Worm (Caenorhabditis elegans): ENCODE measurements around the gene Y42H9AR.2.
A peak's percentile ranks its signal among the peaks of the same experiment; 100 is the strongest.
"Not testable (repeated sequence)": the region's sequence is repeated elsewhere in the genome, so short reads cannot be mapped to it uniquely, and the experiment has no call there.

Y42H9AR.2 gene

DNA sequence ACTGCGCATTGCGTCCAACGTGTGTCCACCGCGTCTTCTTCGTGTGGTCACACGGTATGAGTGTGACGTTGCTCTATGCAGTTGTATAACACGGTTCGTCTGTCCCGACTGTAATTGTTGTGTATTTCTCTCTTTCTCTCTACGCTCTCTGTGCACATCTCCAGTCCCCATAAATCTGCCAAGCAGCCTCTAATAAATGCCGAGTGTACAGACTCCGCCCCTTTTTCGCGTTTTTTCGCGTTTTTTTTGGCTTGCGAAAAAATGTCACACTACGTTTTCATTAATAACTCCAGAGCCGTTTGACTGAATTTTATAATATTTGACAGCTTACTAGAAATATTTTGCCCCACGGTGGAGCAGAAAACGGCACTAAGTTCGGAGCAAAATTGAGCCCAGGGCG lies 22.6 kb downstream of the Y42H9AR.2 start, which contains the start of gene erp-44.3:
erp-44.3 (plus strand) TSS at position 301 of the 400 bp plus-strand sequence.
- not testable (repeated sequence) for TF ChIP-seq mdl-1, peb-1, nhr-10 (tag; optimal IDR thresholded peaks at IDR 0.05)

DNA sequence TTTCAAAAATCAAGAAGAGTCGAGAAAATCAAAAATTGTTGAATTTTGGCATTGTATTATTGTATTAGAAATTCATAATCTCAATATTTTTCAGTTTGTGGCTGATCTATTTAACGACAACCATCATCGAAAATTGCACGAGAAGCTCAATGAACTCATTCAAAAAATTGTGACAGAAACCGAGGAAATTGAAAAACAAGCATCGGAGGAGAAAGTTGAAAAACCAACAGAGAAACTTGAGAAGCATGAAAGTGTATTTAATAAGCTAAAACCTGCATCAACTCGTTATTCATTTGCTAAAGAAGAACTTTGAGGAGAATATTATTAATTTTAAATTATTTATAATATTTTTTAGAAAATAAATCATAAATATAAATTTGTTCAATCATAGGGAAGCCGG lies 27.2 kb downstream of the Y42H9AR.2 start, which contains the start of gene ceph-41:
ceph-41 (plus strand) TSS at position 301 of the 400 bp plus-strand sequence.
- no peak for TF ChIP-seq unc-55 (GFP tag; optimal IDR thresholded peaks at IDR 0.05)

DNA sequence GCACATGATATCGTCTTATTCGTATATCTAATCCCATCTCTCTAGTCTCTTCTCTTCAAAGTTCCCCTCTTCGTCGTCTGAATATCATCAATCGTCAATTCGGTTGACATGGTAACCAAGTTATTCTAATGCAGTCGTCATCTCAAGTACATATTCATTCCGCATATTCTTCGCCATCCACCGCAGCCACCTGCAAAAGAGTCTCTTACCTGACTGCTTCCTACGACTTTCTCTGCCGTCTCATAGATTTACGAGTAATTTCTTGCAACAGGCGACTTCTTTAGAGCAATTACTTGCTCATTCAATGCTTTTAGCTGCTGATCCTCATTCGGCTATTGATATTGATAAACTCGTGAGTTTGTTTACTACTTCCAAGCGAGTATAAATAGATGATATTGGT lies 27.7 kb downstream of the Y42H9AR.2 start:
- TF ChIP-seq egl-27 (tag; optimal IDR thresholded peaks at IDR 0.05): no peak
- no peak for TF ChIP-seq sma-9 (GFP tag; optimal IDR thresholded peaks at IDR 0.05)
- TF ChIP-seq sma-9 (tag; optimal IDR thresholded peaks at IDR 0.05): no peak
- TF ChIP-seq unc-55 (GFP tag; optimal IDR thresholded peaks at IDR 0.05): no peak

DNA sequence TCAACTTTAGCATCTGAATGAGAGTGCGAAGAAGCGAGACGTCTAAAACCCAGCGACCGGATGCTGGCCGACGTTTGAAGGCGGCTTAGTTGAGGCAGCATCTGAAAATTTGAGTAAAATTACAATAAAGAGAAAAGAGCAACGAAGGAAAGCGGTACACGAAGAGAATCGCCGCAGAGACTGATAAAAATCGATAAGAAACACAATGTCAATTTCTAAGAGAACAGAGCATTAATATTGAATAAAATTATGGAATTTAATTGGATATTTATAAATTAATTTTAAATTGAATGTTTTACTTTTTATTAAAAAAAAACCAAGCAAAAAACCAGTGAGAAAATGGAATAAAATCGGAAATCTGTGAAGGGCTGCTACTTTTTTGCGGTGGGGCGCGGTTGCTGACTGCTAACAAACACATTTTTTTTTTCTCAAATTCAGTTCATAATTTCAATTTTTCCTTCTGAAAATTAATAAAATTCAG lies 30.5 kb downstream of the Y42H9AR.2 start, which contains the start of the genes ndub-11 and moc-3:
ndub-11 (minus strand) TSS at position 101 of the 481 bp plus-strand sequence.
moc-3 (plus strand) TSS at position 431 of the 481 bp plus-strand sequence.
- TF ChIP-seq lin-11 (tag; optimal IDR thresholded peaks at IDR 0.05): no peak
- peak; percentile 29 for TF ChIP-seq unc-55 (GFP tag; optimal IDR thresholded peaks at IDR 0.05)
- peak; percentile 29 for TF ChIP-seq C34F6.9 (tag; optimal IDR thresholded peaks at IDR 0.05)

DNA sequence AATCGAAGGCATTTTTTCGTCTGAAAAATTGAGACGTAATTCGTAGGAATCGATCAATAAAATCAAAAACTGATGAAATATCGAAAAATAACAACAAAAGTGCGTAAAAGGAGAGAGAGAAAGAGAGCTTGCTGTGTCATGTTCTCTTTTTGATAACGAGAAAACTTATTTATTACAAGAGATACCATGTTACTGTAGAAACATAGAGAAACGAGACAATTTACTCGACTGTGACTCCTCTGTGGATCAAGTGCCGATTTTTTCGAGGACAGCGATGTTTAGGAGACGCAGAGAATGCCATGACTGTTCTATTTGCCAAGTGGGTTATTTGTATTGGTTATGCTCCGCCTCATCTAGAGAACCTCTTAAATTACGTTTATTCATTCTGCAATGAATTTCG lies 33.8 kb downstream of the Y42H9AR.2 start, which contains the start of gene sph-1:
sph-1 (minus strand) TSS at position 23 of the 400 bp plus-strand sequence.
- TF ChIP-seq sma-9 (GFP tag; optimal IDR thresholded peaks at IDR 0.05) (peak; percentile 63), sma-9 (tag; optimal IDR thresholded peaks at IDR 0.05) (no peak), sma-3 (GFP tag; optimal IDR thresholded peaks at IDR 0.05) (peak; percentile 3), ztf-1 (GFP tag; conservative IDR thresholded peaks at IDR 0.05) (no peak), C34F6.9 (tag; optimal IDR thresholded peaks at IDR 0.05) (peak; percentile 24), lin-13 (GFP tag; optimal IDR thresholded peaks at IDR 0.05) (peak; percentile 14), alr-1 (tag; optimal IDR thresholded peaks at IDR 0.05) (no peak), lsy-2 (tag; optimal IDR thresholded peaks at IDR 0.05) (peak in 1 of 2 experiments; percentile 31), blmp-1 (tag; optimal IDR thresholded peaks at IDR 0.05; ENCODE audit: insufficient read depth) (no peak), nhr-25 (tag; optimal IDR thresholded peaks at IDR 0.05) (peak; percentile 25), crh-2 (tag; optimal IDR thresholded peaks at IDR 0.05) (peak; percentile 61), F13H6.1 (tag; optimal IDR thresholded peaks at IDR 0.05) (peak; percentile 34), ztf-4 (tag; optimal IDR thresholded peaks at IDR 0.05) (peak; percentile 39), gmeb-1 (tag; optimal IDR thresholded peaks at IDR 0.05) (peak; percentile 36), nhr-23 (tag; optimal IDR thresholded peaks at IDR 0.05) (no peak), mbf-1 (tag; optimal IDR thresholded peaks at IDR 0.05) (no peak), nhr-129 (tag; optimal IDR thresholded peaks at IDR 0.05) (peak; percentile 65), fos-1 (tag; optimal IDR thresholded peaks at IDR 0.05) (peak; percentile 95), nhr-21 (tag; optimal IDR thresholded peaks at IDR 0.05) (peak; percentile 51)

DNA sequence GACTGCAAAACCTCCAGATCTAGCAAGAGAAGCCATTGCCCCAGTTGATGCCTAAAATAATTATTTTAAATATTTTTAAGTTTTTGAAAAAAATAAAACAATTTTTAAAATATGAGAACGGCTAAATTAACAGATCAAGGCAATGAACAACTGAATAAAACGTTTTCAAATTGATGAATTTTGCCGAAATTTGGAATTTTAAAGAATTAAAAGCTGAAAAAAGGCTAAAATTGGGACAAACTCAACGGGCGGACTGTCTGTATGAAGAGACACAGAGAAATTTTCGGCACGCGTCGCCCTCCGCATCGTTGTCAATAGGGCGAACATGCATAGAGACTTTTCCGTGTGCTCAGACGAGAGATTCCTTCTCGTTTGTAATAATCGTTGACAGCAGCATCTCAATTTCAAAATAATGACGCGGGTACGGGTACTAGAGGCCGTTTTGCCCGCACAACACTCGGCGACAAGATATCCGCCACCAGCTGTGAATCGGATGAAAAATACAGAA lies 36.4 kb downstream of the Y42H9AR.2 start, which contains the start of the genes isp-1 and islo-1:
isp-1 (minus strand) TSS at position 51 of the 508 bp plus-strand sequence.
islo-1 (plus strand) TSS at position 385 of the 508 bp plus-strand sequence.
- TF ChIP-seq ztf-11 (tag; optimal IDR thresholded peaks at IDR 0.05) (no peak), mdl-1 (tag; optimal IDR thresholded peaks at IDR 0.05) (peak in 1 of 2 experiments; percentile 44), ztf-4 (tag; optimal IDR thresholded peaks at IDR 0.05) (no peak), egl-27 (tag; optimal IDR thresholded peaks at IDR 0.05) (no peak), ceh-16 (tag; optimal IDR thresholded peaks at IDR 0.05) (no peak), lsy-2 (tag; optimal IDR thresholded peaks at IDR 0.05) (peak in 1 of 2 experiments; percentile 69), snpc-4 (tag; optimal IDR thresholded peaks at IDR 0.05) (no peak), blmp-1 (tag; optimal IDR thresholded peaks at IDR 0.05; ENCODE audit: insufficient read depth) (no peak), mab-5 (tag; optimal IDR thresholded peaks at IDR 0.05) (no peak), sma-9 (GFP tag; optimal IDR thresholded peaks at IDR 0.05) (peak; percentile 6), sma-9 (tag; optimal IDR thresholded peaks at IDR 0.05) (no peak), unc-39 (tag; optimal IDR thresholded peaks at IDR 0.05) (no peak), F13H6.1 (tag; optimal IDR thresholded peaks at IDR 0.05) (peak; percentile 43), alr-1 (tag; optimal IDR thresholded peaks at IDR 0.05) (no peak), gmeb-1 (tag; optimal IDR thresholded peaks at IDR 0.05) (no peak), nhr-129 (tag; optimal IDR thresholded peaks at IDR 0.05) (peak; percentile 80), nhr-23 (tag; optimal IDR thresholded peaks at IDR 0.05) (no peak), nhr-25 (tag; optimal IDR thresholded peaks at IDR 0.05) (peak; percentile 20), zag-1 (tag; optimal IDR thresholded peaks at IDR 0.05) (no peak), peb-1 (tag; optimal IDR thresholded peaks at IDR 0.05) (no peak), lin-11 (tag; optimal IDR thresholded peaks at IDR 0.05) (peak; percentile 36), lin-39 (tag; optimal IDR thresholded peaks at IDR 0.05) (no peak), unc-55 (GFP tag; optimal IDR thresholded peaks at IDR 0.05) (peak; percentile 76), ceh-82 (tag; optimal IDR thresholded peaks at IDR 0.05) (no peak), elt-3 (tag; optimal IDR thresholded peaks at IDR 0.05) (no peak), nhr-77 (tag; optimal IDR thresholded peaks at IDR 0.05) (no peak), fos-1 (tag; optimal IDR thresholded peaks at IDR 0.05) (peak; percentile 45), C34F6.9 (tag; optimal IDR thresholded peaks at IDR 0.05) (peak; percentile 81), nhr-237 (tag; optimal IDR thresholded peaks at IDR 0.05) (no peak), nhr-10 (tag; optimal IDR thresholded peaks at IDR 0.05) (no peak), ztf-1 (GFP tag; conservative IDR thresholded peaks at IDR 0.05) (no peak), crh-2 (tag; optimal IDR thresholded peaks at IDR 0.05) (peak; percentile 58)

Data from whole organism, L2 larva.